Fruit fly (Drosophila melanogaster) whole organism, adult: ENCODE measurements around the gene PrBP.

Experiments
- CG11617 ChIP-seq: fragments of 200-800 bp; sonication (Bioruptor generic); optimal IDR thresholded peaks from 2 replicates; lab custom pipeline; 2017; ENCODE audit warnings: mild to moderate bottlenecking, missing biosample characterization, missing genetic modification reagents, missing genetic modification characterization
- CG12768 ChIP-seq: fragments of 200-800 bp; sonication (Bioruptor generic); optimal IDR thresholded peaks from 2 replicates; lab custom pipeline; 2017; ENCODE audit warnings: missing biosample characterization, missing genetic modification characterization, mild to moderate bottlenecking, moderate library complexity, missing genetic modification reagents
- CG14711 ChIP-seq: fragments of 200-800 bp; sonication (Bioruptor generic); optimal IDR thresholded peaks from 2 replicates; lab custom pipeline; 2018; ENCODE audit warnings: missing biosample characterization, mild to moderate bottlenecking, missing genetic modification characterization, moderate library complexity
- CG33017 ChIP-seq: fragments of 200-800 bp; sonication (Bioruptor generic); optimal IDR thresholded peaks from 2 replicates; lab custom pipeline; 2018; ENCODE audit warnings: missing biosample characterization, mild to moderate bottlenecking, missing genetic modification characterization, moderate library complexity
- CG7045 ChIP-seq: fragments of 200-800 bp; sonication (Bioruptor generic); optimal IDR thresholded peaks from 2 replicates; lab custom pipeline; 2017; ENCODE audit warnings: missing biosample characterization, mild to moderate bottlenecking, missing genetic modification characterization
- CG7101 ChIP-seq: fragments of 200-800 bp; sonication (Bioruptor generic); optimal IDR thresholded peaks from 2 replicates; lab custom pipeline; 2018; ENCODE audit warnings: missing biosample characterization, mild to moderate bottlenecking, missing genetic modification characterization, moderate library complexity
- Clk ChIP-seq: fragments of 200-800 bp; sonication (Bioruptor generic); optimal IDR thresholded peaks from 2 replicates; lab custom pipeline; 2017; ENCODE audit warnings: missing biosample characterization, missing genetic modification characterization
- Hr96 ChIP-seq: fragments of 200-800 bp; sonication (Bioruptor generic); optimal IDR thresholded peaks from 2 replicates; lab custom pipeline; 2016; ENCODE audit warnings: missing biosample characterization, missing genetic modification characterization
- Mnt ChIP-seq: fragments of 200-800 bp; sonication (Bioruptor generic); optimal IDR thresholded peaks from 2 replicates; lab custom pipeline; 2016; ENCODE audit warnings: missing biosample characterization, mild to moderate bottlenecking, missing genetic modification characterization
- bab1 ChIP-seq: fragments of 200-800 bp; sonication (Bioruptor generic); optimal IDR thresholded peaks from 3 replicates; lab custom pipeline; 2019; ENCODE audit warnings: missing biosample characterization, mild to moderate bottlenecking, missing genetic modification characterization, moderate library complexity
- kay ChIP-seq: fragments of 200-800 bp; sonication (Bioruptor generic); peaks from one replicate; lab custom pipeline; 2016; ENCODE audit warnings: missing biosample characterization, missing genetic modification characterization, borderline replicate concordance
- ovo ChIP-seq: fragments of 200-800 bp; sonication (Bioruptor generic); optimal IDR thresholded peaks from 2 replicates; lab custom pipeline; 2016; ENCODE audit warnings: missing biosample characterization, missing genetic modification characterization
- pad ChIP-seq: fragments of 200-800 bp; sonication (Bioruptor generic); optimal IDR thresholded peaks from 3 replicates; lab custom pipeline; 2017; ENCODE audit warnings: missing biosample characterization, missing genetic modification characterization, mild to moderate bottlenecking, moderate library complexity, missing genetic modification reagents

- TF ChIP-seq CG12768 = no peak
- no peak for TF ChIP-seq kay (GFP tag; lab: Kevin White, UChicago)
- TF ChIP-seq CG33017 (tag; lab: Kevin White, UChicago) = no peak
- no peak for TF ChIP-seq CG7045 (GFP tag; lab: Kevin White, UChicago)
- TF ChIP-seq Mnt (GFP tag; lab: Kevin White, UChicago) = no peak
- no peak for TF ChIP-seq ovo (GFP tag; lab: Kevin White, UChicago)
- TF ChIP-seq Hr96 (GFP tag; lab: Kevin White, UChicago) = no peak
- TF ChIP-seq CG14711 (tag; lab: Kevin White, UChicago) = no peak
- no peak for TF ChIP-seq Clk
- TF ChIP-seq pad (GFP tag; lab: Kevin White, UChicago) = no peak
- TF ChIP-seq CG7101 = no peak
- TF ChIP-seq bab1 (GFP tag; lab: Kevin White, UChicago) = no peak
- no peak for TF ChIP-seq CG11617 (GFP tag; lab: Kevin White, UChicago)
Measured at dm6 chr2L:8672278-8672748, 13.4 kb downstream of the PrBP start, which contains the start of gene Glt.
